Worm (Caenorhabditis elegans): ENCODE measurements around the gene zhit-1.

zhit-1 gene

DNA sequence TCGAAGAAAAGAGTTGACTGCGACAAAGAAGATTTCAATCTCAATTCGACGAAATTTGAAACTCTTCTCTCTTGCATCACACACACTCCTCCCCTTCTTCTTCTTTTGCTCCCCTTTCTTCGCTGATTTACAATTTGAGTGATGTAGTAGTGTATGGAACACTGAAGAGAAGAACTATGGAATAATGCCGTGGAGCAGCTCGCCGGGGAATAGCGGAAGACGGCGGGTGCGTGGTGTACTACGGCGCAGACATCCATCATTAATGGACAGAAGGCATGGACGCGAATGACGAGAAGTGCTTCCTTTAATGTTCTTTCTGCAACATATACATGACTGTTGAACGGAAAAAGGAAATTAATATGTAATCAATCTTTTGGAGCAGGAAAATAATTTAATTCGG, 13.5 kb downstream of the zhit-1 start (continued):
- TF ChIP-seq spr-1 (tag; optimal IDR thresholded peaks at IDR 0.05) = no peak
- TF ChIP-seq Y75B8A.6 (GFP tag; IDR thresholded peaks at IDR 0.05) = no peak
- peak; percentile 3 for TF ChIP-seq dve-1 (tag; optimal IDR thresholded peaks at IDR 0.05; ENCODE audit: insufficient read depth)
- 0 out of 2 replicates have a peak, but pooled peaks have one; percentile 31 for TF ChIP-seq lin-38 (GFP tag; IDR thresholded peaks at IDR 0.05)
- peak; percentile 52 for TF ChIP-seq aha-1 (tag)
- peak; percentile 54; the same call in 1 of the 2 replicates for TF ChIP-seq snpc-1.2 (GFP tag; IDR thresholded peaks at IDR 0.05)
- TF ChIP-seq ceh-32 (tag; optimal IDR thresholded peaks at IDR 0.05; ENCODE audit: poor library complexity) = no peak
- TF ChIP-seq pha-4 (GFP tag; IDR thresholded peaks at IDR 0.05) = no peak
- TF ChIP-seq pha-4 (tag; optimal IDR thresholded peaks at IDR 0.05) = no peak
- peak; percentile 83 for TF ChIP-seq ama-1 (optimal IDR thresholded peaks at IDR 0.05)
- TF ChIP-seq ceh-20 (GFP tag; IDR thresholded peaks at IDR 0.05) = peak; percentile 13; the same call in 1 of the 2 replicates
- no peak for TF ChIP-seq daf-12 (tag; optimal IDR thresholded peaks at IDR 0.05)

DNA sequence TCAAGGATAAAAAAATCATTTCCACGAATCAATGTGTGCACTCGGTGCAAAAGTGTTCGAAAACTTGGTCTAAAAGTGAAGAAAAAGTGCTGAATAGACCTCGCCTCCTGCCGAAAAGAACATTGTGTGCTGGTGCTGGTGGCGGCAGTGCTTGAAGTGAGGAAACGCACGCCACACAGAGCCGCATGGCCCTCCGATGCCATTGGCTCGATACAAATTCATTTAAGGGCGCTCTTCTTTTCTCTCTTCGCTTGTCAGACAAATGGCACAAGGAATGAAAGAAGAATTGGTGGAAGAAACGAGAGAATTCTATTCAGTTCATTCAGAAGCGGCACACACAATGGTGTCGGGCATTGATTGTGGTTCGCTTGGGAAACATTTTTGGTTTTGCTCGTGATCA, 14.0 kb downstream of the zhit-1 start:
- TF ChIP-seq lsy-2 (tag; optimal IDR thresholded peaks at IDR 0.05) (peak in 1 of 2 experiments; percentile 19), rbr-2 (tag; optimal IDR thresholded peaks at IDR 0.05) (peak; percentile 10), Y48G9A.11 (GFP tag; IDR thresholded peaks at IDR 0.05) (no peak), Y105C5A.15 (GFP tag; IDR thresholded peaks at IDR 0.05) (no peak), nhr-48 (tag; optimal IDR thresholded peaks at IDR 0.05) (peak; percentile 12), egl-43 (GFP tag; IDR thresholded peaks at IDR 0.05) (0 out of 2 replicates have a peak, but pooled peaks have one; percentile 38), pqm-1 (tag; optimal IDR thresholded peaks at IDR 0.05) (no peak), duxl-1 (tag; optimal IDR thresholded peaks at IDR 0.05; ENCODE audit: poor library complexity) (peak; percentile 7), madf-9 (GFP tag; conservative IDR thresholded peaks at IDR 0.05) (0 out of 2 replicates have a peak, but pooled peaks have one; percentile 28)

DNA sequence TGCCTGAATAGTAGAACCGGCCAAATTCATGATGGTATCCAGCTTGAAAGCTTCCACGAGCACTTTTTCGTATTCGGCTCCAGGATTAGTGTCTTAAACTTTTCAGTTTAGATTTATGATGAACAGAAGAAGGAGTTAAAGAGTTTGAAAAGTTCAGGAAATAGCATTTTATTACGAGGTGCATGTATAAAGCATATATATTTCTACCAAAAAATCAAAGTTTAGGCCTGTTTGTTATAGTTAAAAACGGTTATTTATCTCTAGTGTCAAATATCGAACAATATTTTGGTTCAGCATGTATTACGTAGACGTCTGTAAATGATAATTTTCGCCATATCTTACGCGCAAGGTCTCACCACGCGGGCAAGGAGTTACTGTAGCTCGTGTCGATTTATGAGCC, 15.0 kb downstream of the zhit-1 start, which contains the start of gene klc-2:
Gene klc-2 (minus strand): TSS at position 101 of the 400 bp plus-strand sequence.
- TF ChIP-seq nhr-111 (GFP tag; optimal IDR thresholded peaks at IDR 0.05) (no peak), Y105C5A.15 (GFP tag; IDR thresholded peaks at IDR 0.05) (no peak), T26A8.4 (GFP tag; IDR thresholded peaks at IDR 0.05) (no peak)

DNA sequence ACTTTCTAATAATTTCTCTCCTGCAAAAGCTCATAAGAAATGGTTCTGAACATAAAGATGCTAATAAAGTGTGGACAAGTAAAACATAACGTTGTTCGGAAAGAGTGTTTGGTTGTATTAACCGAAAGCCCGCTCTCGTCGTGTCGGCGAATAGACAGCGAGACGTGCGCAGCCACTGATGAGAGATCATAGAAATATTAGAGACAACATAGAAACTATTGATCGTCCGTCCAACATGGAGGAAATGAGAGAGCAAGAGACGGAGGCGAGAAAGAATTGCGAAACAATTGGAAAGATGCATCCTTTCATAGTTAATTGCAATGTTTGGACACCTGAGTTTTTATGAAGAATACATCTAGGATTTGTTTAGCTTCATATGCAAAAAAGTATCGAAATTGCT, 15.8 kb downstream of the zhit-1 start:
- peak; percentile 48 for TF ChIP-seq rbr-2 (tag; optimal IDR thresholded peaks at IDR 0.05)
- TF ChIP-seq hlh-30 (tag; optimal IDR thresholded peaks at IDR 0.05; ENCODE audit: insufficient read depth) = peak; percentile 41
- TF ChIP-seq lin-39 (tag; optimal IDR thresholded peaks at IDR 0.05) = no peak
- TF ChIP-seq ceh-28 (tag; optimal IDR thresholded peaks at IDR 0.05) = peak; percentile 58
- no peak for TF ChIP-seq daf-16 (GFP tag; optimal IDR thresholded peaks at IDR 0.05)
- TF ChIP-seq daf-16 (tag; optimal IDR thresholded peaks at IDR 0.05) = peak; percentile 62
- TF ChIP-seq aha-1 (tag) = peak; percentile 76
- no peak for TF ChIP-seq zfp-2 (tag; optimal IDR thresholded peaks at IDR 0.05)
- TF ChIP-seq spr-1 (tag; optimal IDR thresholded peaks at IDR 0.05) = no peak
- TF ChIP-seq nhr-6 (tag; optimal IDR thresholded peaks at IDR 0.05) = peak; percentile 24
- peak; percentile 71 for TF ChIP-seq dve-1 (tag; optimal IDR thresholded peaks at IDR 0.05; ENCODE audit: insufficient read depth)
- no peak for TF ChIP-seq ztf-11 (tag; optimal IDR thresholded peaks at IDR 0.05)
- peak; percentile 3 for TF ChIP-seq nhr-11 (tag; optimal IDR thresholded peaks at IDR 0.05)
- peak; percentile 73 for TF ChIP-seq hmg-1.1 (GFP tag; IDR thresholded peaks at IDR 0.05)
- peak; percentile 46 for TF ChIP-seq mxl-3 (GFP tag; optimal IDR thresholded peaks at IDR 0.05)
- TF ChIP-seq daf-12 (tag; optimal IDR thresholded peaks at IDR 0.05) = no peak
- no peak for TF ChIP-seq ama-1 (optimal IDR thresholded peaks at IDR 0.05)
- peak in 1 of 2 experiments; percentile 13 for TF ChIP-seq hif-1 (tag; optimal IDR thresholded peaks at IDR 0.05)
- peak; percentile 71 for TF ChIP-seq mes-2 (tag; optimal IDR thresholded peaks at IDR 0.05; ENCODE audit: poor library complexity, severe bottlenecking)
- TF ChIP-seq Y75B8A.6 (GFP tag; IDR thresholded peaks at IDR 0.05) = no peak
- peak; percentile 41 to 81 for TF ChIP-seq lsy-2 (tag; optimal IDR thresholded peaks at IDR 0.05)
- TF ChIP-seq dpl-1 (GFP tag; optimal IDR thresholded peaks at IDR 0.05) = peak; percentile 43
- TF ChIP-seq hlh-11 (tag; optimal IDR thresholded peaks at IDR 0.05) = peak; percentile 40
- TF ChIP-seq nhr-28 (tag; optimal IDR thresholded peaks at IDR 0.05) = peak; percentile 49
- no peak for TF ChIP-seq Y48G9A.11 (GFP tag; IDR thresholded peaks at IDR 0.05)
- TF ChIP-seq mep-1 (tag; optimal IDR thresholded peaks at IDR 0.05) = peak; percentile 71
- TF ChIP-seq zip-2 (tag; optimal IDR thresholded peaks at IDR 0.05) = no peak
